Fruit fly (Drosophila melanogaster) whole organism, embryonic: ENCODE results near the gene SC35.

ENCODE experiments used
- Adf1 ChIP-seq: fragments of 200-800 bp; sonication (Bioruptor generic); IDR thresholded peaks from 2 replicates; pipeline ENCODE4 v1.3.6; 2022; ENCODE audit warnings: missing biosample characterization, missing genetic modification characterization
- B-H1 ChIP-seq: fragments of 200-800 bp; sonication (Bioruptor generic); IDR thresholded peaks from 3 replicates; pipeline ENCODE4 v1.3.6; 2022; ENCODE audit warnings: missing biosample characterization, missing genetic modification characterization
- CG1024 ChIP-seq: fragments of 200-800 bp; sonication (Bioruptor generic); IDR thresholded peaks from 2 replicates; pipeline ENCODE4 v1.3.6; 2022; ENCODE audit warnings: missing biosample characterization, missing genetic modification characterization
- CG10462 ChIP-seq: fragments of 200-800 bp; sonication (Bioruptor generic); optimal IDR thresholded peaks from 2 replicates; lab custom pipeline; 2016; ENCODE audit warnings: missing biosample characterization, missing genetic modification characterization
- CG10979 ChIP-seq: fragments of 200-800 bp; sonication (Bioruptor generic); optimal IDR thresholded peaks from 2 replicates; lab custom pipeline; 2018; ENCODE audit warnings: missing biosample characterization, mild to moderate bottlenecking, missing genetic modification characterization, moderate library complexity
- CG11085 ChIP-seq: fragments of 200-800 bp; sonication (Bioruptor generic); IDR thresholded peaks from 2 replicates; pipeline ENCODE4 v1.3.6; 2022; ENCODE audit warnings: missing biosample characterization, missing genetic modification characterization
- CG12299 ChIP-seq: fragments of 200-800 bp; sonication (Bioruptor generic); optimal IDR thresholded peaks from 2 replicates; lab custom pipeline; 2018; ENCODE audit warnings: missing biosample characterization, mild to moderate bottlenecking, missing genetic modification characterization
- CG15601 ChIP-seq: fragments of 200-800 bp; sonication (Bioruptor generic); optimal IDR thresholded peaks from 3 replicates; lab custom pipeline; 2019; ENCODE audit warnings: missing biosample characterization, mild to moderate bottlenecking, missing genetic modification characterization, moderate library complexity
- CG1602 ChIP-seq: fragments of 200-800 bp; sonication (Bioruptor generic); optimal IDR thresholded peaks from 3 replicates; lab custom pipeline; 2016; ENCODE audit warnings: missing biosample characterization, missing genetic modification characterization
- CG16779 ChIP-seq: fragments of 200-800 bp; sonication (Bioruptor generic); IDR thresholded peaks from 2 replicates; pipeline ENCODE4 v1.3.6; 2022; ENCODE audit warnings: missing biosample characterization, missing genetic modification characterization
- CG16813 ChIP-seq: fragments of 200-800 bp; sonication (Bioruptor generic); IDR thresholded peaks from 3 replicates; pipeline ENCODE4 v1.3.6; 2022; ENCODE audit warnings: missing biosample characterization, missing genetic modification characterization; ENCODE audit not compliant: partially characterized antibody
- CG1792 ChIP-seq: fragments of 200-800 bp; sonication (Bioruptor generic); optimal IDR thresholded peaks from 2 replicates; lab custom pipeline; 2016; ENCODE audit warnings: missing biosample characterization, missing genetic modification characterization
- CG18619 ChIP-seq: fragments of 200-800 bp; sonication (Bioruptor generic); optimal IDR thresholded peaks from 3 replicates; lab custom pipeline; 2017; ENCODE audit warnings: missing biosample characterization, mild to moderate bottlenecking, missing genetic modification characterization
- CG2199 ChIP-seq: fragments of 200-800 bp; sonication (Bioruptor generic); IDR thresholded peaks from 3 replicates; pipeline ENCODE4 v1.3.6; 2022; ENCODE audit warnings: missing biosample characterization, missing genetic modification characterization
- CG2889 ChIP-seq: fragments of 200-800 bp; sonication (Bioruptor generic); IDR thresholded peaks from 3 replicates; pipeline ENCODE4 v1.3.6; 2022; ENCODE audit warnings: missing biosample characterization, missing genetic modification characterization
- CG31441 ChIP-seq: fragments of 200-800 bp; sonication (Bioruptor generic); IDR thresholded peaks from 2 replicates; pipeline ENCODE4 v1.3.6; 2022; ENCODE audit warnings: missing biosample characterization, missing genetic modification characterization
- CG43689 ChIP-seq: fragments of 200-800 bp; sonication (Bioruptor generic); IDR thresholded peaks from 2 replicates; pipeline ENCODE4 v1.3.6; 2022; ENCODE audit warnings: missing biosample characterization, missing genetic modification characterization
- CG4404 ChIP-seq: fragments of 200-800 bp; sonication (Bioruptor generic); IDR thresholded peaks from 2 replicates; pipeline ENCODE4 v1.3.6; 2022; ENCODE audit warnings: missing biosample characterization, missing genetic modification characterization
- CG7271 ChIP-seq: fragments of 200-800 bp; sonication (Bioruptor generic); optimal IDR thresholded peaks from 2 replicates; lab custom pipeline; 2018; ENCODE audit warnings: missing biosample characterization, mild to moderate bottlenecking, missing genetic modification characterization, moderate library complexity
- CG7786 ChIP-seq: fragments of 200-800 bp; sonication (Bioruptor generic); optimal IDR thresholded peaks from 2 replicates; lab custom pipeline; 2016; ENCODE audit warnings: missing biosample characterization, missing genetic modification characterization
- CG7963 ChIP-seq: fragments of 200-800 bp; sonication (Bioruptor generic); IDR thresholded peaks from 3 replicates; pipeline ENCODE4 v1.3.6; 2022; ENCODE audit warnings: missing biosample characterization, missing genetic modification characterization; ENCODE audit not compliant: partially characterized antibody
- CG8388 ChIP-seq: fragments of 200-800 bp; sonication (Bioruptor generic); optimal IDR thresholded peaks from 2 replicates; lab custom pipeline; 2019; ENCODE audit warnings: missing biosample characterization, mild to moderate bottlenecking, missing genetic modification characterization, moderate library complexity
- Chrac-16 ChIP-seq: fragments of 200-800 bp; sonication (Bioruptor generic); optimal IDR thresholded peaks from 3 replicates; lab custom pipeline; 2016; ENCODE audit warnings: missing biosample characterization, missing genetic modification characterization
- CkIIα-i1 ChIP-seq: fragments of 200-800 bp; sonication (Bioruptor generic); IDR thresholded peaks from 2 replicates; pipeline ENCODE4 v1.3.6; 2022; ENCODE audit warnings: missing biosample characterization, missing genetic modification characterization
- CoRest ChIP-seq: fragments of 200-800 bp; sonication (Bioruptor generic); optimal IDR thresholded peaks from 3 replicates; lab custom pipeline; 2018; ENCODE audit warnings: missing biosample characterization, mild to moderate bottlenecking, missing genetic modification characterization, moderate library complexity
- Dek ChIP-seq: fragments of 200-800 bp; sonication (Bioruptor generic); optimal IDR thresholded peaks from 3 replicates; lab custom pipeline; 2019; ENCODE audit warnings: missing biosample characterization, mild to moderate bottlenecking, missing genetic modification characterization, moderate library complexity
- E2f2 ChIP-seq: fragments of 200-800 bp; sonication (Bioruptor generic); IDR thresholded peaks from 2 replicates; pipeline ENCODE4 v1.3.6; 2022; ENCODE audit warnings: missing biosample characterization, missing genetic modification characterization
- ERR ChIP-seq: fragments of 200-800 bp; sonication (Bioruptor generic); optimal IDR thresholded peaks from 2 replicates; lab custom pipeline; 2016; ENCODE audit warnings: missing biosample characterization, missing genetic modification characterization
- HmgD ChIP-seq: fragments of 200-800 bp; sonication (Bioruptor generic); optimal IDR thresholded peaks from 3 replicates; lab custom pipeline; 2016; ENCODE audit warnings: missing biosample characterization, missing genetic modification characterization
- Nf-YB ChIP-seq: fragments of 200-800 bp; sonication (Bioruptor generic); optimal IDR thresholded peaks from 3 replicates; lab custom pipeline; 2019; ENCODE audit warnings: missing biosample characterization, mild to moderate bottlenecking, missing genetic modification characterization, moderate library complexity
- Optix ChIP-seq: fragments of 200-800 bp; sonication (Bioruptor generic); IDR thresholded peaks from 3 replicates; pipeline ENCODE4 v1.3.6; 2022; ENCODE audit warnings: missing biosample characterization, missing genetic modification characterization
- Ravus ChIP-seq: fragments of 200-800 bp; sonication (Bioruptor generic); IDR thresholded peaks from 2 replicates; pipeline ENCODE4 v1.3.6; 2022; ENCODE audit warnings: missing biosample characterization, missing genetic modification characterization
- Tbp ChIP-seq: fragments of >200 bp; optimal IDR thresholded peaks from 2 replicates; lab custom pipeline; 2018; ENCODE audit warnings: missing biosample characterization, missing genetic modification characterization
- Vsx1 ChIP-seq: fragments of 200-800 bp; sonication (Bioruptor generic); optimal IDR thresholded peaks from 2 replicates; lab custom pipeline; 2017; ENCODE audit warnings: missing biosample characterization, mild to moderate bottlenecking, missing genetic modification characterization, missing genetic modification reagents
- YL-1 ChIP-seq: fragments of 200-800 bp; sonication (Bioruptor generic); optimal IDR thresholded peaks from 3 replicates; lab custom pipeline; 2017; ENCODE audit warnings: missing biosample characterization, mild to moderate bottlenecking, missing genetic modification characterization
- btn ChIP-seq: fragments of 200-800 bp; sonication (Bioruptor generic); optimal IDR thresholded peaks from 2 replicates; lab custom pipeline; 2016; ENCODE audit warnings: missing biosample characterization, missing genetic modification characterization
- cato ChIP-seq: fragments of 200-800 bp; sonication (Bioruptor generic); optimal IDR thresholded peaks from 2 replicates; lab custom pipeline; 2016; ENCODE audit warnings: missing biosample characterization, missing genetic modification characterization, borderline replicate concordance
- crp ChIP-seq, 2 experiments: fragments of 200-800 bp; sonication (Bioruptor generic); optimal IDR thresholded peaks; 2 replicates in 1 of 2; 3 replicates in 1 of 2; lab custom pipeline; 2017; ENCODE audit warnings: missing biosample characterization in 2 of 2, missing genetic modification characterization in 2 of 2, mild to moderate bottlenecking in 1 of 2, moderate library complexity in 1 of 2
- disco-r ChIP-seq: fragments of 200-800 bp; sonication (Bioruptor generic); optimal IDR thresholded peaks from 2 replicates; lab custom pipeline; 2016; ENCODE audit warnings: missing biosample characterization, missing genetic modification characterization
- hb ChIP-seq: fragments of 200-800 bp; sonication (Bioruptor generic); IDR thresholded peaks from 3 replicates; pipeline ENCODE4 v1.3.6; 2022; ENCODE audit warnings: missing biosample characterization, missing genetic modification characterization; ENCODE audit not compliant: partially characterized antibody
- hth ChIP-seq: fragments of >200 bp; optimal IDR thresholded peaks from 2 replicates; lab custom pipeline; 2017; ENCODE audit warnings: inconsistent platforms
- inv ChIP-seq: fragments of 200-800 bp; sonication (Bioruptor generic); IDR thresholded peaks from 2 replicates; pipeline ENCODE4 v1.3.6; 2022; ENCODE audit warnings: missing biosample characterization, missing genetic modification characterization; ENCODE audit not compliant: partially characterized antibody
- lilli ChIP-seq: fragments of 200-800 bp; sonication (Bioruptor generic); optimal IDR thresholded peaks from 3 replicates; lab custom pipeline; 2016; ENCODE audit warnings: missing biosample characterization, missing genetic modification characterization
- lov ChIP-seq, 2 experiments: fragments of 200-800 bp in 1 of 2; fragments of >200 bp in 1 of 2; sonication (Bioruptor generic) in 1 of 2; IDR thresholded peaks in 1 of 2; optimal IDR thresholded peaks in 1 of 2; 2 replicates in 1 of 2; 3 replicates in 1 of 2; pipeline versions ENCODE4 v1.3.6 to Lab custom; 2017 to 2022; ENCODE audit warnings: missing biosample characterization in 1 of 2, missing genetic modification characterization in 1 of 2
- maf-S ChIP-seq: fragments of 200-800 bp; sonication (Bioruptor generic); optimal IDR thresholded peaks from 2 replicates; lab custom pipeline; 2016; ENCODE audit warnings: missing biosample characterization, missing genetic modification characterization
- pan ChIP-seq, 4 experiments: fragments of >200 bp in 3 of 4; fragments of 200-800 bp in 1 of 4; sonication (Bioruptor generic) in 1 of 4; optimal IDR thresholded peaks in 3 of 4; IDR thresholded peaks in 1 of 4; 2 replicates each; pipeline versions ENCODE4 v1.3.6 to Lab custom; 2017 to 2022; ENCODE audit warnings: missing biosample characterization in 2 of 4, missing genetic modification characterization in 2 of 4, mixed read lengths in 1 of 4
- tll ChIP-seq, 2 experiments: fragments of 200-800 bp in 1 of 2; fragments of >200 bp in 1 of 2; sonication (Bioruptor generic) in 1 of 2; optimal IDR thresholded peaks; 2 replicates each; lab custom pipeline; 2017 to 2019; ENCODE audit warnings: missing biosample characterization in 2 of 2, missing genetic modification characterization in 2 of 2, mild to moderate bottlenecking in 1 of 2, moderate library complexity in 1 of 2
- ttk ChIP-seq: fragments of 200-800 bp; sonication (Bioruptor generic); IDR thresholded peaks from 2 replicates; pipeline ENCODE4 v2.1.2; 2022; ENCODE audit warnings: missing biosample characterization, missing genetic modification characterization
- vnd ChIP-seq: fragments of 200-800 bp; sonication (Bioruptor generic); IDR thresholded peaks from 3 replicates; pipeline ENCODE4 v1.3.6; 2022; ENCODE audit warnings: missing biosample characterization, missing genetic modification characterization; ENCODE audit not compliant: partially characterized antibody
- wdn ChIP-seq: fragments of 200-800 bp; sonication (Bioruptor generic); IDR thresholded peaks from 2 replicates; pipeline ENCODE4 v1.3.6; 2022; ENCODE audit warnings: missing biosample characterization, missing genetic modification characterization
- z ChIP-seq: fragments of 200-800 bp; sonication (Bioruptor generic); IDR thresholded peaks from 3 replicates; pipeline ENCODE4 v1.3.6; 2022; ENCODE audit warnings: missing biosample characterization, missing genetic modification characterization

The SC35 gene

dm6 chr2L:12463037-12463436 is 28.6 kb upstream of the SC35 start (continued):
- no peak for TF ChIP-seq CG2889 (GFP tag; lab: Robert Waterston, UW)
- TF ChIP-seq CG8388 (GFP tag; lab: Kevin White, UChicago) = no peak
- TF ChIP-seq maf-S (GFP tag; lab: Kevin White, UChicago) = no peak
- TF ChIP-seq CkIIα-i1 (GFP tag; lab: Robert Waterston, UW) = no peak
- no peak for TF ChIP-seq YL-1 (GFP tag; lab: Kevin White, UChicago)
- TF ChIP-seq lov (optimal IDR thresholded peaks at IDR 0.05; lab: Kevin White, UChicago) = no peak
- no peak for TF ChIP-seq lov (GFP tag; IDR thresholded peaks at IDR 0.05; lab: Robert Waterston, UW)
- no peak for TF ChIP-seq B-H1
- TF ChIP-seq Vsx1 = peak; percentile 35
- no peak for TF ChIP-seq CG10462
- TF ChIP-seq vnd (GFP tag; lab: Robert Waterston, UW) = no peak
- TF ChIP-seq CG1792 (GFP tag; lab: Kevin White, UChicago) = peak; percentile 16
- TF ChIP-seq CoRest = no peak
- no peak for TF ChIP-seq CG2199 (GFP tag; lab: Robert Waterston, UW)
- TF ChIP-seq CG12299 (tag; lab: Kevin White, UChicago) = peak; percentile 4
- no peak for TF ChIP-seq CG11085
- no peak for TF ChIP-seq Adf1 (GFP tag; lab: Robert Waterston, UW)
- no peak for TF ChIP-seq z (GFP tag; lab: Robert Waterston, UW)
- TF ChIP-seq CG16779 (GFP tag; lab: Robert Waterston, UW) = no peak
- TF ChIP-seq wdn = no peak
- TF ChIP-seq hb (GFP tag; lab: Robert Waterston, UW) = no peak
- no peak for TF ChIP-seq CG43689 (GFP tag; lab: Robert Waterston, UW)
- TF ChIP-seq ERR (GFP tag; lab: Kevin White, UChicago) = no peak
- TF ChIP-seq pan (optimal IDR thresholded peaks at IDR 0.05; lab: Kevin White, UChicago) = no peak
- TF ChIP-seq pan (GFP tag; optimal IDR thresholded peaks at IDR 0.05 in 1 of 2, IDR thresholded peaks at IDR 0.05 in 1 of 2) = peak in 1 of 2 experiments; percentile 36
- no peak for TF ChIP-seq Ravus (GFP tag; lab: Robert Waterston, UW)
- TF ChIP-seq CG31441 = no peak
- TF ChIP-seq HmgD (GFP tag; lab: Kevin White, UChicago) = no peak
- no peak for TF ChIP-seq CG1602 (GFP tag; lab: Kevin White, UChicago)
- no peak for TF ChIP-seq CG10979 (tag; lab: Kevin White, UChicago)
- TF ChIP-seq tll (GFP tag; optimal IDR thresholded peaks at IDR 0.05; lab: Kevin White, UChicago) = no peak
- TF ChIP-seq Chrac-16 (GFP tag; lab: Kevin White, UChicago) = no peak
- TF ChIP-seq hth = no peak
- TF ChIP-seq CG18619 = no peak
- TF ChIP-seq CG7963 (GFP tag; lab: Robert Waterston, UW) = no peak
- TF ChIP-seq btn = no peak
- TF ChIP-seq CG7786 = no peak
- TF ChIP-seq CG7271 = peak; percentile 10
- TF ChIP-seq Nf-YB (GFP tag; lab: Kevin White, UChicago) = no peak
- TF ChIP-seq E2f2 = no peak
- no peak for TF ChIP-seq crp (GFP tag; optimal IDR thresholded peaks at IDR 0.05; lab: Kevin White, UChicago)
- peak; percentile 40 for TF ChIP-seq Dek
- TF ChIP-seq inv = no peak
- peak; percentile 28 for TF ChIP-seq CG15601 (tag; lab: Kevin White, UChicago)
- TF ChIP-seq cato (GFP tag; lab: Kevin White, UChicago) = no peak
- TF ChIP-seq ttk = no peak
- TF ChIP-seq Tbp (GFP tag; lab: Kevin White, UChicago) = no peak
- 0 out of 2 replicates have a peak, but pooled peaks have one; percentile 3 for TF ChIP-seq CG1024
- TF ChIP-seq Optix (GFP tag; lab: Robert Waterston, UW) = no peak
- TF ChIP-seq lilli = no peak
- TF ChIP-seq disco-r (GFP tag; lab: Kevin White, UChicago) = no peak
- no peak for TF ChIP-seq CG4404
- TF ChIP-seq CG16813 (GFP tag; lab: Robert Waterston, UW) = no peak
